Worm (Caenorhabditis elegans): ENCODE results near the gene clec-212.

Gene clec-212

ce11 chrV:7547479-7547878 lies 22.7 kb downstream of the clec-212 start, which contains the start of gene ftn-1:
ftn-1 (minus strand) TSS chrV:7547579.
- no peak for TF ChIP-seq nhr-12 (tag; optimal IDR thresholded peaks at IDR 0.05)
- TF ChIP-seq nhr-84 (tag; optimal IDR thresholded peaks at IDR 0.05): no peak
- TF ChIP-seq tlp-1 (tag; optimal IDR thresholded peaks at IDR 0.05): no peak
- no peak for TF ChIP-seq tbx-2 (tag; optimal IDR thresholded peaks at IDR 0.05)
- TF ChIP-seq unc-30 (tag; optimal IDR thresholded peaks at IDR 0.05): no peak
- TF ChIP-seq egl-27 (tag; optimal IDR thresholded peaks at IDR 0.05): no peak
- TF ChIP-seq ceh-88 (GFP tag; IDR thresholded peaks at IDR 0.05): no peak
- TF ChIP-seq hpl-2 (GFP tag; optimal IDR thresholded peaks at IDR 0.05): no peak
- TF ChIP-seq snpc-4 (tag; optimal IDR thresholded peaks at IDR 0.05): no peak
- TF ChIP-seq nhr-85 (tag): no peak
- TF ChIP-seq vab-15 (tag; optimal IDR thresholded peaks at IDR 0.05): no peak
- TF ChIP-seq zag-1 (tag; optimal IDR thresholded peaks at IDR 0.05): no peak
- no peak for TF ChIP-seq mdl-1 (tag; optimal IDR thresholded peaks at IDR 0.05)
- TF ChIP-seq mab-9 (GFP tag; IDR thresholded peaks at IDR 0.05): no peak

- no peak for TF ChIP-seq C04F5.9 (tag; optimal IDR thresholded peaks at IDR 0.05)
- no peak for TF ChIP-seq hlh-4 (tag; optimal IDR thresholded peaks at IDR 0.05)
- TF ChIP-seq unc-62 (GFP tag; optimal IDR thresholded peaks at IDR 0.05): no peak
- no peak for TF ChIP-seq tlp-1 (tag; optimal IDR thresholded peaks at IDR 0.05)
- no peak for TF ChIP-seq ztf-4 (tag; optimal IDR thresholded peaks at IDR 0.05)
- no peak for TF ChIP-seq hpl-2 (GFP tag; optimal IDR thresholded peaks at IDR 0.05)
- TF ChIP-seq tbx-2 (tag; optimal IDR thresholded peaks at IDR 0.05): no peak
- TF ChIP-seq ets-5 (GFP tag; IDR thresholded peaks at IDR 0.05): no peak
- no peak for TF ChIP-seq pag-3 (tag; optimal IDR thresholded peaks at IDR 0.05; ENCODE audit: borderline replicate concordance, insufficient read depth)
- no peak for TF ChIP-seq nhr-20 (tag; optimal IDR thresholded peaks at IDR 0.05)
- no peak for TF ChIP-seq nhr-85 (tag)
- TF ChIP-seq rnt-1 (tag; optimal IDR thresholded peaks at IDR 0.05): no peak
- no peak for TF ChIP-seq dpl-1 (GFP tag; optimal IDR thresholded peaks at IDR 0.05)
- no peak for TF ChIP-seq nhr-19 (GFP tag; conservative IDR thresholded peaks at IDR 0.05)
- no peak for TF ChIP-seq lir-3 (tag; optimal IDR thresholded peaks at IDR 0.05; ENCODE audit: poor library complexity)
- no peak for TF ChIP-seq unc-130 (tag; optimal IDR thresholded peaks at IDR 0.05)
- no peak for TF ChIP-seq lin-15B (tag; optimal IDR thresholded peaks at IDR 0.05)
- no peak for TF ChIP-seq ztf-11 (tag; optimal IDR thresholded peaks at IDR 0.05)
Observed at ce11 chrV:7545187-7545586, 25.0 kb downstream of the clec-212 start, which contains the start of the genes C54F6.19 and nhx-3. C54F6.19 (plus strand) TSS chrV:7545487. nhx-3 (minus strand) TSS chrV:7545523.

- no peak for TF ChIP-seq ets-5 (GFP tag; IDR thresholded peaks at IDR 0.05)
- peak; percentile 10 for TF ChIP-seq blmp-1 (tag; optimal IDR thresholded peaks at IDR 0.05)
- TF ChIP-seq C34B4.2 (tag; optimal IDR thresholded peaks at IDR 0.05): no peak
Observed at ce11 chrV:7543728-7544127, 26.5 kb downstream of the clec-212 start.

ce11 chrV:7539015-7539414 lies 31.2 kb downstream of the clec-212 start, which contains the start of gene srh-268:
srh-268 (plus strand) TSS chrV:7539315.
- TF ChIP-seq lin-15B (tag; optimal IDR thresholded peaks at IDR 0.05) (no peak), swsn-7 (tag; optimal IDR thresholded peaks at IDR 0.05) (no peak), zip-4 (GFP tag; optimal IDR thresholded peaks at IDR 0.05) (no peak), nhr-47 (tag; optimal IDR thresholded peaks at IDR 0.05) (no peak), ztf-11 (tag; optimal IDR thresholded peaks at IDR 0.05) (no peak), nhr-12 (tag; optimal IDR thresholded peaks at IDR 0.05) (no peak), hlh-4 (tag; optimal IDR thresholded peaks at IDR 0.05) (no peak), lin-13 (GFP tag; optimal IDR thresholded peaks at IDR 0.05) (no peak), unc-86 (tag; optimal IDR thresholded peaks at IDR 0.05) (no peak), nhr-77 (tag; optimal IDR thresholded peaks at IDR 0.05) (no peak)
